Worm (Caenorhabditis elegans): ENCODE measurements around the gene ets-10.
A peak's percentile ranks its signal among the peaks of the same experiment; 100 is the strongest.

ets-10 gene

DNA sequence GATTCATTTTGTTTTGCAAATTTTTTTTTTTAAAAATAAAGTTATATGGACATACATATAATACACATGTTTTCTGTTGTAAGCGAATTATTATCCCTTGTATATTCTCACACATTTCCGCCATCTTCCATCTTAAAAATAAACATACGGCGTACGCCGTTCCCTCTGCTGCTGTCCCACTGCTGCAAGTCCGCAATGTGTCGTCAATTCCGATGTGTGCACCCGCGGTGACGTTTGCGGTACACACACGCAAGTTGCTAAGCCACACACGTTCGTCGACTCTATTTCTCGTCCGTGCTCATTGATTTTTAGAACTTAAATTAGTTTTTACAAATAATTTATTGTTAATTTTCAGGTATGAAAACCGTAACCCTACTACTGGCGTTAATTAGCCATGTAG, 23.7 kb upstream of the ets-10 start, which contains the start of gene C52B9.4:
Gene C52B9.4 (plus strand): TSS at position 356 of the 400 bp plus-strand sequence.
- TF ChIP-seq egl-43 (GFP tag; IDR thresholded peaks at IDR 0.05) = no peak
- no peak for TF ChIP-seq F26F4.8 (GFP tag; conservative IDR thresholded peaks at IDR 0.05)
- no peak for TF ChIP-seq spr-3 (GFP tag; optimal IDR thresholded peaks at IDR 0.05)
- TF ChIP-seq daf-8 (GFP tag; IDR thresholded peaks at IDR 0.05) = no peak
- TF ChIP-seq aha-1 (tag) = peak; percentile 68
- TF ChIP-seq dmd-6 (GFP tag; IDR thresholded peaks at IDR 0.05) = peak; percentile 60
- TF ChIP-seq saeg-2 (GFP tag; IDR thresholded peaks at IDR 0.05) = no peak
- no peak for TF ChIP-seq ceh-20 (GFP tag; IDR thresholded peaks at IDR 0.05)
- TF ChIP-seq nhr-6 (tag; optimal IDR thresholded peaks at IDR 0.05) = peak; percentile 34
- peak; percentile 11 for TF ChIP-seq ztf-7 (tag; optimal IDR thresholded peaks at IDR 0.05)
- TF ChIP-seq tra-1 (GFP tag; IDR thresholded peaks at IDR 0.05) = no peak
- no peak for TF ChIP-seq jun-1 (tag; optimal IDR thresholded peaks at IDR 0.05)
- TF ChIP-seq lin-29 (GFP tag; IDR thresholded peaks at IDR 0.05) = no peak
- TF ChIP-seq R02D3.7 (tag; optimal IDR thresholded peaks at IDR 0.05) = no peak
- peak; percentile 15 for TF ChIP-seq dpl-1 (GFP tag; optimal IDR thresholded peaks at IDR 0.05)
- peak in 1 of 2 experiments; percentile 27 for TF ChIP-seq hif-1 (tag; optimal IDR thresholded peaks at IDR 0.05)
- TF ChIP-seq spr-1 (tag; optimal IDR thresholded peaks at IDR 0.05) = no peak
- no peak for TF ChIP-seq gei-8 (GFP tag; optimal IDR thresholded peaks at IDR 0.05)
- peak; percentile 59 for TF ChIP-seq mes-2 (tag; optimal IDR thresholded peaks at IDR 0.05; ENCODE audit: poor library complexity, severe bottlenecking)
- TF ChIP-seq skn-1 (tag; optimal IDR thresholded peaks at IDR 0.05) = no peak
- no peak for TF ChIP-seq T20F7.1 (GFP tag; optimal IDR thresholded peaks at IDR 0.05)
- TF ChIP-seq snpc-4 (tag; optimal IDR thresholded peaks at IDR 0.05) = no peak
- TF ChIP-seq zip-2 (tag; optimal IDR thresholded peaks at IDR 0.05) = no peak
- no peak for TF ChIP-seq F37D6.2 (tag; optimal IDR thresholded peaks at IDR 0.05)
- no peak for TF ChIP-seq nhr-237 (tag; optimal IDR thresholded peaks at IDR 0.05)
- TF ChIP-seq mxl-3 (GFP tag; optimal IDR thresholded peaks at IDR 0.05) = peak; percentile 28
- TF ChIP-seq set-16 (GFP tag; IDR thresholded peaks at IDR 0.05) = no peak
- TF ChIP-seq rbr-2 (tag; optimal IDR thresholded peaks at IDR 0.05) = peak; percentile 45
- no peak for TF ChIP-seq ztf-11 (tag; optimal IDR thresholded peaks at IDR 0.05)
- TF ChIP-seq F10B5.3 (tag; optimal IDR thresholded peaks at IDR 0.05) = no peak
- TF ChIP-seq nhr-102 (tag; optimal IDR thresholded peaks at IDR 0.05) = no peak
- no peak for TF ChIP-seq daf-16 (GFP tag; optimal IDR thresholded peaks at IDR 0.05)
- peak; percentile 58 for TF ChIP-seq daf-16 (tag; optimal IDR thresholded peaks at IDR 0.05)
- no peak for TF ChIP-seq Y105C5A.15 (GFP tag; IDR thresholded peaks at IDR 0.05)
- TF ChIP-seq nhr-41 (GFP tag; IDR thresholded peaks at IDR 0.05) = no peak
- no peak for TF ChIP-seq nhr-25 (tag; optimal IDR thresholded peaks at IDR 0.05; ENCODE audit: borderline replicate concordance, insufficient read depth)
- no peak for TF ChIP-seq unc-130 (GFP tag; optimal IDR thresholded peaks at IDR 0.05)
- no peak for TF ChIP-seq daf-19 (GFP tag; conservative IDR thresholded peaks at IDR 0.05)
- no peak for TF ChIP-seq ama-1 (optimal IDR thresholded peaks at IDR 0.05)
- TF ChIP-seq tag-97 (GFP tag; IDR thresholded peaks at IDR 0.05) = no peak
- no peak for TF ChIP-seq cey-2 (tag; optimal IDR thresholded peaks at IDR 0.05; ENCODE audit: borderline replicate concordance, insufficient read depth)
- TF ChIP-seq nhr-42 (GFP tag; IDR thresholded peaks at IDR 0.05) = 0 out of 2 replicates have a peak, but pooled peaks have one; percentile 42
- no peak for TF ChIP-seq lin-39 (tag; optimal IDR thresholded peaks at IDR 0.05)
- no peak for TF ChIP-seq ceh-32 (tag; optimal IDR thresholded peaks at IDR 0.05; ENCODE audit: poor library complexity)
- TF ChIP-seq hmg-1.1 (GFP tag; IDR thresholded peaks at IDR 0.05) = peak; percentile 76
- no peak for TF ChIP-seq ceh-62 (tag; optimal IDR thresholded peaks at IDR 0.05)
- no peak for TF ChIP-seq unc-62 (GFP tag; optimal IDR thresholded peaks at IDR 0.05 in 1 of 2)
- TF ChIP-seq unc-62 (tag; optimal IDR thresholded peaks at IDR 0.05) = no peak
- no peak for TF ChIP-seq Y48G9A.11 (GFP tag; IDR thresholded peaks at IDR 0.05)
- TF ChIP-seq nhr-111 (GFP tag; optimal IDR thresholded peaks at IDR 0.05) = no peak
- peak; percentile 45 for TF ChIP-seq dve-1 (tag; optimal IDR thresholded peaks at IDR 0.05; ENCODE audit: insufficient read depth)
- TF ChIP-seq egl-27 (tag; optimal IDR thresholded peaks at IDR 0.05) = no peak
- no peak for TF ChIP-seq zfp-2 (tag; optimal IDR thresholded peaks at IDR 0.05)
